Worm (Caenorhabditis elegans) whole organism, dauer: ENCODE data around the gene spc-1.

Source experiments
- unc-62 ChIP-seq: sonication (generic microtip); optimal IDR thresholded peaks from 2 replicates; lab custom pipeline; 2017; ENCODE audit warnings: missing biosample characterization, missing genetic modification reagents, missing genetic modification characterization

Gene spc-1

DNA sequence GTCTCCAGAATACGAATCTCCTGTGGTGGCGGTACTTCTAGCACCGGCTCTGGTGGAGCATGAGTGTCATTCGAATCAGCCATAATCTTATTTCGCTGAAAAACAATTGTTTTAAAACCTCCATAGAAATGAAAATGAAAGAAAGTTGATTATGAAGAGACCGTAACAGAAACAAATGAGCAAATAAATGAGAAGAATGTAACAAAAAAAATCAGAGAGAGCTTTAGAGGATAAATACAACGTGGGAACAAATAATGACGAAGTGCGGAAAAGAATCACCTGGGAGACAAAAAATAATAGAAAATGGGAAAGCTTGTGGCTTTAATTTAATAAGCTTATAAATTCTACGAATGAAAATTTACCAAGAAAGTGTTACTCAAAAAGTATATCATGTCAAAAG is at the start of gene spc-1:
TSS of gene spc-1 (minus strand) at position 101 of the 400 bp plus-strand sequence.
- no peak for TF ChIP-seq unc-62

DNA sequence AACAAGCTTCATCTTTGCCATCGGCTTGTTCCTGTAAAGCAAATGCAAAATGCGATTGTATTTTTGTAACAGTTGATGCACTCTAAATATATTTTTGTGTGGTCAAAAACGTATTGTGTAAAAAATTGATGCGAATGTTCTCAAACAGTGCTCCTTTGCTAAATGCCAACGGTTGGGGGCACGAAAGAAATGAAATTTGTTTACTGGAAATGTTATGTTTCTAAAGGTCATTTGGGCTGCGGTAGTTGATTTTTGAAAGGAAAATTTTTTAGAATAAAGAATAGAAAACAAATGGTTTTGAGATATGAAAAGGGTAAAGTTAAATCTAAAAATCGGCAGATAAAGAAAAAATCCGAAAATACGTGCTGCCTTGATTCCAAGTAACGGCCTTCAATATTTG is 43.6 kb upstream of the spc-1 start, which contains the start of gene C15C7.6:
TSS of gene C15C7.6 (minus strand) at position 101 of the 400 bp plus-strand sequence.
- no peak for TF ChIP-seq unc-62

DNA sequence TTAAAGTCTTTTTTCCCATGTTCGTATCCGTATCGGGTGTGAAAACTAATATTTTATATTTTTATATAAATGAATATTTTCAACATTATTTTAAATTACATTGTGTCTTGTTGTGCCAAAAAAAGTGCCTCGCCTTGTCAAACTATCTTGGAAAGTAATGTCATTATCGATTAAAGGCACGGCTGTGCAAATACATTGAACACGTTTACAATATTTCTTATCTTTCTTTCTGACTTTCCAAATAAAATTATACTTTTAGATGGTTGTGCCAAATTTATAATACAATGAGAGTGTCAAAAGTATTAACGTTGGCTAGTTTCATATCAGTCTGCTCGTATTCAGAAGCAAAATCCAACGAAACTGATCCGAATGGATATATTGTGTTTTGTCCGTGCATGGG is 38.7 kb upstream of the spc-1 start, which contains the start of gene pfut-1:
TSS of gene pfut-1 (plus strand) at position 258 of the 400 bp plus-strand sequence.
- no peak for TF ChIP-seq unc-62

DNA sequence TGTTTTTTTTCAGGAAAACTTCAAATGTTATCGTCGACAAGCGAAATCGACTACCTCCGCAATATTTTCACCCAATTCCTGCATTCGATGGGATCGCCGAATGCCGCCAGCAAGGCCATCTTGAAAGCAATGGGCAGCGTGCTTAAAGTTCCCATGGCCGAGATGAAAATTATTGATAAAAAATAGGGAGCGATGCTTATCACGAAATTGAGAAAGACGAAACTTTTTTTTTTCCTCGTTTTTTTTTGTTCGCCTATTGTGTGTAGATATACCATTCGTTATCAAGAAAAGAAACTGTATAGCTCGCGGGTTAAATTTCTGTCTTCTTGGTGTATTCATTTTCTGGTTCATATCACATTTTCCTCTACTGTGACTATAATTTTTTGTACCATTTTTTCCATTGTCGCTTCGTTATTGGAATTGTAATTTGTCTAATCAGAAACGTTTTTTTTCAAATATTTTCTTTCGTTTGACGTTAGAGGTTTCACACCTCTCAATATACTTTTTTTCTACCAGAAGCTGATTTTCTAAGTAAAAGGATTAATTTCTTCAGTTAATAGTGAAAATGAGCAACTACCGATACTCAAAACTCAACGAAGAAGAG is 37.2 kb upstream of the spc-1 start, which contains the start of gene syx-6:
TSS of gene syx-6 (plus strand) at position 554 of the 604 bp plus-strand sequence.
- no peak for TF ChIP-seq unc-62

DNA sequence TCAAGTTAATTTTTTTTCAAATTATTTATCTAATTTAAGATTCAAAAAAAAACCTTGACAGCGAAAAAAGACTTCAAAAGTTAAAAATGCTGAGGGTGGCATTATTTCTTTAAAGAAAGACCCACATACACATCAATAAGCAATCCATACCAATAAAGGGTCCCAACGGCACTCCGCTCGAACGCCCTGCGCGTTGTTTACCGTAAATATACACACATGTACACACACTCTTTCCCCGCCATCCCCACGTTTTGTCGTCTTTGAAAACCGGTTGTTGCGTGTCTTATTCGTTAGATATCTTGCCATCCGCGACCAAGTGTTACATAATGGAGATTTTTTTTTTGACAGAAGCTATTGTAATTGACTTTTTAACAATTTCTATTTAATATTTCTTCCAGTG is 32.7 kb upstream of the spc-1 start, which contains the start of gene gcc-1:
TSS of gene gcc-1 (plus strand) at position 399 of the 400 bp plus-strand sequence.
- no peak for TF ChIP-seq unc-62

DNA sequence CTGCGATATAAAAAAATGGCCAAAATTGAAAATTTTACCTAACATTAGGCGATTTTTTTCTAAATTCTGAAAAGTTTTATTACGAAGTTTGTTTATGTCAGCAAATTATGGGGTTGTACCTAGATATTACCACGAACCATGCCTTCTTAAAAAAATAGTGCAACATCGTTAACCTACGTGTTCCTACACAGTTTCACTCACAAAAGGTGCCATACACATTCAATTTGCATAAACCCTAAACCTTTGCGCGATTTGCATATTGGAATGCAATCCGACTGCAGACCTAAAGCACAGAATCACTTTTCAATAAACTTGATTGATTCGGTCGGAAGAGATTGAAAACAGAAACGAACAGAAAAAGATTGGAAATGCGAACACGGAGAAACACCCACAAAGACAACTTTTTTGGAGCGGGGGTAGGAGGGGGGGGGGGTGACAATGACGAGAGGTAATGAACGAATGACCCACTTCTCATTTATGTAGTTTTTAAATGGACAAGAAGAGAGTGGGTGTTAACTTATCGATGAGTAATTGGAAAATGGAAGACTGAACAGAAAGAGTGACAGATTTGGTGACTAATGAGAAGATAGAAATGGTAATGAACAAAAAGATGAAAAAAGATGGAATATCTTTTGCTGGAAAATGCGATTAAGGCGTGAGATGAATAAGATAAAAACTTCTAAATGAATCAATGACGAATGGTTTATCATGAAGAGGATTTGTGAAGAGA is 29.3 kb upstream of the spc-1 start:
- TF ChIP-seq unc-62 = no peak

DNA sequence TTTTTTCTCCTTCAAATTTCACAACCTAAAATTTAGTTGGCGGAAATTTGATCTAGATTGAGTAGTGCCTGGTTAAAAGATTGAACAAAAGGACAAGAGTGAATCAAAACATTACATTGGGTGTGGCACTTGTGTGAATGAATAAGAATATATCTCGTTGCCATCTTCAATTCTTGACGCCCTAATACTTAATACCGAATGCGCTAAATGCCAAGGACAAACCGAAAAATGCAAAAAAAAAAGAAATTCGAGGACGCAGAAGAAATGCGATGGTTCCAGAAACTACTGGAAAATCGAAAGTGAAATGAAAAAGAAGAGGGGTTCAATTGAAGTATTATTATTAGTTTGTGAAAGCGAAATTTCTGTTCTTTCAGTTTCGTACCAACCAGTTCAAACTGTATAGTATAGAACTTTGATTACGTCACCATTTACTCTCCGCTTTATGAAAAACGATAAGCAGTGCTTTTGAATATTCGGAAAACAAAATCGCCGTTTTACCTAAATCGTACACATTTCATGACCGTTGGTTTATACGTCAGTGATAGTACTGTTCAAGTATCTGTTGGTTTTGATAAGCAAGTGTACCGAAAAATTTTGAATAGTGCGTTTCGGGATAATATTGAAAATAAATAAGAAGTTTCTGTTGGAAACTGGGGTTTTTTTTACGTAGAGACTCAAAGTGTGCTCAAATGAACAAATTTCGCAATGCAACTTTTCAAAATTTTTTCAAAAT is 28.4 kb upstream of the spc-1 start:
- TF ChIP-seq unc-62 = no peak

DNA sequence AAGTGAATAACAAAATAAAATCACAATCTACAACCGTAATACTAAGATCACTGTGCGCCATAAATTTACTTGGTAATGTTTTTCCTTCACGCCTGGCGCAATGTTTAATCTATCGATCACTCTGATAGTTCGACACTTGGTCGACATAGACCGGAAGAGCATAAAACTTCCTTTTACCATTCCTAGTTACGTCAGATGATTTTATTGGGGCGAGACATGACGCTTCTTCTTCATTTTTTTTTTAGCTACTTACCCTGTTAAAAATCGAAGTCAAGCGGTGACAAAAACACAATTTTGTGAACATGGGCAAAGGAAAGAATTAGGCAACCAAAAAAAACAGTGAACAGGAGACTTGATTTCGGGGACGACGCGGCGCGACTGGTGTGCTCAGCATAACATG is 27.7 kb upstream of the spc-1 start:
- TF ChIP-seq unc-62 = no peak

DNA sequence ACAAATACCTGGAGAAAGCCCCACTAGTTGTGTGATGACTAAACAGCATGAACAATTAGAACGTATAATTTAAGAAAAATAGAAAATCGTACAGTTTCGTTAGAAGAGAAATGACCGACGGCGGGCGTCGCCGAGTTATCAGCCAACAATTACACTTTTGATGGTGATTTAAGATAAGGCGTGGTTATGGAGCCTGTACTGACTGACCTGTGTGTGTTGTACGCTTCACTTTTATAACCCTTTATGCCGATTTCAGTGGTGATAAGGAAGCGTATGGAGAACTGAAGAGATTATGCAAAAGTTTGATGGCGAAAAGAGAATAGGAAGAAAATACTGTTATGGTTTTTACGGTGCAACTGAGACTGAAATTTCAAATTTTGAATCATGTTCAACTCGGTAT is 26.3 kb upstream of the spc-1 start:
- no peak for TF ChIP-seq unc-62

DNA sequence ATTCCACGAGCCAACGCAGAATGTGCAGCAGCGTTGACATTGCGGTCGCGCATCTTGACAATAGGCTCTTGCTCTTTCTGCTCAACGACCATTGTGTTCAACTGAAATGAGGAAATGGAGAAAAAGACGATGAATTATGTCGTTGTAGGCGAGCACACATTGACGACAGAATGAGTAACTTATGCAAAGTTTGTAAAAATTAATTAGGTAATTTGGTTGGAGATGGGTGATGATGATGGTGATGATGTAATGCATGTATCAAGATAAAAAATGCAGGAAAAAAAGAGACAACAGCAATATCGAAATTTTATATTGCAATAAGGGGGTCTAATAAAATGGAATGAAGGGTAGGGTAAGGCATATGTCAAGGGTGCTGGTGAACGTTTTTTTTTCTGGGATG is 25.5 kb upstream of the spc-1 start, which contains the start of gene bbln-1:
TSS of gene bbln-1 (minus strand) at position 101 of the 400 bp plus-strand sequence.
- no peak for TF ChIP-seq unc-62

DNA sequence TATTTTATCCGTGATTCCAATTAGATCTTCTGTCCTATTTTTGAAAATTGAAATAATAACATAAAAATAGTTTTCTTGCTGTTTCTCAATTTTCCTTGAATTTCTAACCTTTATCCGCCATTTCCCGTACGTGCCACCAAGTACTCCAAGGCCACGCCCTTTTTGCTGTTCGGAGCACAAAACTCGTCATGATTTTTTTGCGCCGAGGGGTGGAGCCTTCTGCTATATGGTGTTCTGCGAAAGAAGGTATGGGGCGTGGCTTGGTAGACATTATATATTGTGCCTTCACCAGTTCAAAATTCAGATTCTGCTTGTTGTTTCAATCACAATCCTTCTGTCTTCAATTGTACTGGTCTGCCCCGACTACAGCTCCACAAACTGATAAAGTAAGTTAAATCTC is 18.4 kb upstream of the spc-1 start, which contains the start of gene C15C7.4:
TSS of gene C15C7.4 (plus strand) at position 301 of the 400 bp plus-strand sequence.
- TF ChIP-seq unc-62 = no peak

DNA sequence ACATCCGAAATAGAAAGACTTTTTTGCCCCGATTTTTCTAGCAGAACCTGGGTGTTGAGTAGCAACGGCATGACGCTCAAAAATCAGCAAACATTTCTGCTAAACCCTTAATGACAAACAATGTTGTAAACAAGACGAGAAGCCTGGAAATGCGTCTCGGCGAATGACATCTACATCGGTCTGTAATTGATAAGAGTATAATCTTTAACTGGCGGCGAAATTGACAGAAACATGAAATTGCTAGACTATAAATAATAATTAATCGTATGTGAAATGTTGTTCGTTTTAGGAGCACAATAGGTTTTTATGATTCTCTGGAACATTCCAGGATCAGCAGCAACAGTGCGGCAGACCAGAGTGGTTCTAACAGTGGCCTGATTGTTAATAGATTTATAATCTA is 14.8 kb upstream of the spc-1 start:
- no peak for TF ChIP-seq unc-62

DNA sequence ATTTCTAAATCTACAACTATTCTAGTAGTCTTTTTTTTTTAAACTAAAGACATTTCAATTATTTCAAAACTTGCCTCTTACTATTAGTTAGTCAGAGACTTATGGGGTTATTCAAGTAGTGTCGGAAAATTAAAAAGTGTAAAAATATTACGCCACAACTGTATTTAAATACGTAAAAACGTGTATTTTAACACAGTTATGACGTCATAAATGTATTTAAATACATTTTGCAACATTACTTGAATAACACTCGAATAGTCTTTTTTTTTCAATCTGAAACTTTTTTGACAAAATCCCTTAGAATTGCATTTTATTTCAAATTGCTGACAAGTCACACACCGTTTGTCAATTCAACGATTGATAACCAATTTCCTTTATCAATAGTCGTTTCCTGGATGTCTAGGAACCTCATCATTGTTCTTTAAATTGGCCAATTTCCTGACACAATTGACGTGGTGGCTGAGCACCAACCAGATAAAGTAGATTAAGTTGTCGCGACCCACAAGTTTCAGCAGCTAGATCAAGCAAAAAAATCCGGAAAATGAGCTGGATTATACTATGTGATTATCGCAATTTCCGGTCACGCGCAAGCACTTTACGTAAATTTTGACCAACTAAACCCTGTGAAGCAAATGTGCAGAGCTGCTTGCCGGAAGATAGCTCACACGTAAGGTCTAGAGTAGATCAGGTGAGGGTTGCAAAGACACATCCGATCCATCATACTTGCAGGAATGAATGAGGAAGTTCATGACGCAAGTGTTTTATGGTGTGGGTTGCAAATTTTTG is 12.8 kb upstream of the spc-1 start:
- TF ChIP-seq unc-62 = no peak

DNA sequence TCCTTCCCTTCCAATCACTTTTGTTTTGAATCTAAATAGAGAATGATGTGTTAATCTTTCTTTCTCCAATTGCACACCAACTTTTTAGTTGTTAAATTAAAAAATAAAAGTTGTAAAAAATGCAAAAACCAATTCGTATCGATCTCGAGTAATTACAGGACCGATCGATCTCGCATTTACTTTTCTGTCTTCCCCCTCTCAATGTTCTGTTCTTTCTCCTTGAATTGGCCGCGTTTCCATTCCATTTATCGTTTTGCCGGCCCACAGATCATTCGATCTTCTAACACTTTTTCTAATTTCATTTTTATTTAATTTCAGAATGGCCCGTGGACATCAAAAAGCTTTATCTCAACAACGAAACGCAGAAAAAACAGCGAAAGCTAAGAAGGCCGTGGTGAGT is 8.3 kb upstream of the spc-1 start, which contains the start of gene K10B3.1:
TSS of gene K10B3.1 (plus strand) at position 301 of the 400 bp plus-strand sequence.
- no peak for TF ChIP-seq unc-62

DNA sequence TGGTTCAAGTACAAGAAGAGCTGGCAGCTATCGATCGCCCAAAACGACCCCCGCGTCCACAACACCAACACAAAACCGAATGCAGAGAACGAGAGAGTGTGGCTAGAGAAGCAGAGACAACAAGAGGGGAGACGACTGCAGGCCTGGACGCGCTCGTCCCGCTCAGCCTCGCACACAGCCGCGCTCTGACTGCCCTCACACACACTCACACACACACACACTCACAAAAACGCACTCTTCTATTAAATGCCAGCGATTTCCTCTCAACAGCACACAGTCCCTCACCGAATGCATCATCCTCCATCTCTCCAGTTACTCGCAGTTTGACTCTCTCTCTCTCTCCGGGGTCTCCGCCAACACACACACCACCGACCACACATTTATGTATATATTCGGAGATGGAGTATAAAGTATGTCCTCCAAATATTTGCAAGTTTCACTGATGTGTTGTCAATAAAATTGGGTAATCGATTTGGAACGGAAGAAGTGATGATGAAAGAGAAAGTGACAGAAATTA is 805 bp upstream of the spc-1 start:
- TF ChIP-seq unc-62 = no peak

DNA sequence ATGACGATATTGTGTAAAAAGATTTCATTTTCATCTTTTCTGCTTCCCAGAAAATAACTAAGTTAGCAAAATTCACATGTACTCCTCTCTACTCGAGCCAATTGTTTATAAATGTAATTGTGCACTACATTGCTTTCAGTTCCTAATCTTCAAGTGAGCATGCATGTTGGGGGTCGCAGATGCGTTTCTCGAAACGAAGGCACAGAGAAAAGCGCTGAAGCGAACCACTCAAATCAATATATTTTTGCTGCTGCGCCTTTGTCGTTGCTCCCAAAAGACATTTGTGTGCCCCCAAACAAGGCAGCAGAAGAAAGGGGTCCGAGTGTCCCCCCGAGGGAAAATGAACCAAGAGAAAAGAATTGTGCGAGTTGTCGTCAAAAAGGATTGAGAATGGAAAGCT is 646 bp downstream of the spc-1 start:
- no peak for TF ChIP-seq unc-62
